Worm (Caenorhabditis elegans) whole organism, L4/young adult: ENCODE results near the gene cst-2.

Experiments used
- W03F9.2 ChIP-seq: fragments of 150-350 bp; optimal IDR thresholded peaks from 2 replicates; lab custom pipeline; 2014; ENCODE audit warnings: missing biosample characterization, missing genetic modification characterization
- dao-5 ChIP-seq: sonication (generic microtip); optimal IDR thresholded peaks from 2 replicates; lab custom pipeline; 2016; ENCODE audit warnings: missing genotype, missing genetic modification characterization, moderate library complexity, missing compliant biosample characterization

DNA sequence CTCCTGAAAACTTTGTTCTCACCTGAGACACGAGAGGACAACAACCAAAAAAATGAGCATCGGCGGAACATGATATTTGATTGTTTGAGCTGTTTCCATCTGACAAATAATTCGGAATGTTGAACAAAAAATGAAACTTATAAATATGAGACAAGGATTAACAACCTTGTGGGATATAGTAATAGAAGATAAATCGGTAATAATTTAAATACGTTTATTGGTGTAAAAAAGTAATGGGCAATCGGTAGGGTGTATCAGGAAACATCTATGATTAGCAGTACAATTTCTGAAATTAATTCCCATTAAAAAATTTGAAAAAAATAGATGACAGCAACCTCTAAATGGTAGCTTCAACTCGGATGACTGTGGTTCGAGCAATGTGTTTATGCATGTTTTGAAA, 31.6 kb upstream of the cst-2 start, which contains the start of gene R160.10:
- TF ChIP-seq dao-5, result no peak
- no peak for TF ChIP-seq W03F9.2 (tag; lab: Kevin White, UChicago)
